Worm (Caenorhabditis elegans): ENCODE data around the gene F01F1.2.

DNA sequence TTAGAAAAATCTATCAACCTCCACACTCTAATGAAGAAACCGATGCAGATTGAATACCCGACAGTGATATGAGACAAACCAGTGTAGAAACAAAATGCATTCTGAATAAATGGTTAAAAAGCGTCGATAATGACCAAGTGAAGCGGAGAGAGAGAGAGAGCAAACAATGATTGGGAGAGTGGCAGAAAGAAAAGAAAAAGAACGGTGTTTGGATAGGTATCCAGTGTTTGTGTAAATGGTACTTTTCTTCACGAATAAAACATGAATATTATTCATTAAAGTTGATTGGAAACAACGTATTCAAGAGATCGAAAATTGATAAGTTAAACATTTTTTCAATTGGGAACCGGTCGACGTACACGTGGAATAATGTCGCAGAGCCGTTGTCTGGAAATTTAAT, 8.9 kb upstream of the F01F1.2 start, which contains the start of gene F01F1.15:
- no peak for TF ChIP-seq him-1 (tag; optimal IDR thresholded peaks at IDR 0.05)
- TF ChIP-seq W03F9.2 (tag; optimal IDR thresholded peaks at IDR 0.05) = no peak
